Worm (Caenorhabditis elegans) whole organism, L4/young adult: ENCODE data around the gene srt-39.

Source experiments
- W03F9.2 ChIP-seq: fragments of 150-350 bp; optimal IDR thresholded peaks from 2 replicates; lab custom pipeline; 2014; ENCODE audit warnings: missing biosample characterization, missing genetic modification characterization
- dao-5 ChIP-seq: sonication (generic microtip); optimal IDR thresholded peaks from 2 replicates; lab custom pipeline; 2016; ENCODE audit warnings: missing genotype, missing genetic modification characterization, moderate library complexity, missing compliant biosample characterization
- him-1 ChIP-seq: sonication (generic microtip); optimal IDR thresholded peaks from 2 replicates; lab custom pipeline; 2016; ENCODE audit warnings: missing genotype, missing genetic modification reagents, missing genetic modification characterization, missing compliant biosample characterization

DNA sequence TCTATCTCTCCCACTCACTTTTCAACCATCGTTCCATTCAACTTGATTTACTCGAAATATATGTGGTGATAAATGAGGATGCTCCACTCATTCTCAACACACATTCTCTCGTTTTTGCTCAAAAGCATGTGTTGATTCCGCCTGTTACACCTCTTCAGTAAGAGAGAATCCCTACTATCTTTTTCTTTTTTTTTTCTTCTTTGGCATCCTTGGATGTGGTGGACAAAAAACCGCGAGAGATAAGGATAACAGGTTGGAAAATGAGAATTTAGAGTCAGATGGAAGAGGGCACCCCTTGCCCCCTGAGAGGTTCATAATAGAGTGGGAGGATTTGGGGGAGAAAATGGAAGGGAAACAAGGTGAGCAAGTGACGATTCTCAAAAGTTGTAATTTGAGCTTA, 5.7 kb upstream of the srt-39 start:
- TF ChIP-seq him-1 (no peak), dao-5 (tag; lab: Kevin White, UChicago) (no peak), W03F9.2 (tag; lab: Kevin White, UChicago) (no peak)
